Fruit fly (Drosophila melanogaster) whole organism: ENCODE measurements around the gene CG5704.

Source experiments
- CG8478 ChIP-seq: fragments of >200 bp; optimal IDR thresholded peaks from 2 replicates; lab custom pipeline; 2018; ENCODE audit warnings: inconsistent platforms
- Dll ChIP-seq: fragments of >200 bp; optimal IDR thresholded peaks from 2 replicates; lab custom pipeline; 2017
- pan ChIP-seq: fragments of >200 bp; optimal IDR thresholded peaks from 2 replicates; lab custom pipeline; 2017
- psq ChIP-seq: fragments of >200 bp; optimal IDR thresholded peaks from 2 replicates; lab custom pipeline; 2017
- usp ChIP-seq: fragments of >200 bp; optimal IDR thresholded peaks from 2 replicates; lab custom pipeline; 2017; ENCODE audit warnings: missing biosample characterization, missing genetic modification characterization, mixed read lengths

dm6 chr3L:2168954-2169353 lies 1.8 kb downstream of the CG5704 start, which contains the start of gene CG15879:
- TF ChIP-seq psq (lab: Kevin White, UChicago) = no peak
- TF ChIP-seq pan = no peak
- no peak for TF ChIP-seq usp (GFP tag; lab: Kevin White, UChicago)
- no peak for TF ChIP-seq CG8478 (lab: Kevin White, UChicago)
- no peak for TF ChIP-seq Dll (lab: Kevin White, UChicago)
